Fruit fly (Drosophila melanogaster): ENCODE measurements around the gene Reps.
A peak's percentile ranks its signal among the peaks of the same experiment; 100 is the strongest.

Reps gene

dm6 chr2L:11113011-11113528, 6.6 kb upstream of the Reps start, which contains the start of gene Idua:
Idua (minus strand) TSS chr2L:11113061.
- TF ChIP-seq CG7101 (tag; optimal IDR thresholded peaks at IDR 0.05): peak; percentile 59
- TF ChIP-seq bab1 (GFP tag; optimal IDR thresholded peaks at IDR 0.05): peak; percentile 65
- TF ChIP-seq tj (GFP tag; optimal IDR thresholded peaks at IDR 0.05): no peak
- TF ChIP-seq CG11617 (GFP tag; optimal IDR thresholded peaks at IDR 0.05): peak; percentile 47
- peak; percentile 63 for TF ChIP-seq CG7045 (GFP tag; optimal IDR thresholded peaks at IDR 0.05)
- TF ChIP-seq CG14711 (tag; optimal IDR thresholded peaks at IDR 0.05): peak; percentile 51
- peak; percentile 37 for TF ChIP-seq Clk (GFP tag; optimal IDR thresholded peaks at IDR 0.05)
- TF ChIP-seq CG33017 (tag; optimal IDR thresholded peaks at IDR 0.05): peak; percentile 65
- peak; percentile 50 for TF ChIP-seq pad (GFP tag; optimal IDR thresholded peaks at IDR 0.05)
- peak; percentile 60 for TF ChIP-seq CG12768 (GFP tag; optimal IDR thresholded peaks at IDR 0.05)
- TF ChIP-seq cic (GFP tag; optimal IDR thresholded peaks at IDR 0.05): no peak

dm6 chr2L:11105320-11105719, 1.1 kb downstream of the Reps start:
- TF ChIP-seq CG14711 (tag; optimal IDR thresholded peaks at IDR 0.05) (no peak), ovo (GFP tag; optimal IDR thresholded peaks at IDR 0.05) (no peak), Hr96 (GFP tag; optimal IDR thresholded peaks at IDR 0.05) (no peak), Mnt (GFP tag; optimal IDR thresholded peaks at IDR 0.05) (no peak), bab1 (GFP tag; optimal IDR thresholded peaks at IDR 0.05) (no peak), pad (GFP tag; optimal IDR thresholded peaks at IDR 0.05) (no peak), Clk (GFP tag; optimal IDR thresholded peaks at IDR 0.05) (no peak), CG11617 (GFP tag; optimal IDR thresholded peaks at IDR 0.05) (no peak), Crg-1 (GFP tag; optimal IDR thresholded peaks at IDR 0.05) (no peak), CG7045 (GFP tag; optimal IDR thresholded peaks at IDR 0.05) (no peak), cnc (optimal IDR thresholded peaks at IDR 0.05) (no peak), CG1620 (GFP tag; optimal IDR thresholded peaks at IDR 0.05) (no peak), kay (GFP tag; ENCODE audit: borderline replicate concordance) (no peak), tj (GFP tag; optimal IDR thresholded peaks at IDR 0.05) (no peak), toe (GFP tag; optimal IDR thresholded peaks at IDR 0.05) (no peak), CG5204 (GFP tag; optimal IDR thresholded peaks at IDR 0.05) (no peak)

DNA sequence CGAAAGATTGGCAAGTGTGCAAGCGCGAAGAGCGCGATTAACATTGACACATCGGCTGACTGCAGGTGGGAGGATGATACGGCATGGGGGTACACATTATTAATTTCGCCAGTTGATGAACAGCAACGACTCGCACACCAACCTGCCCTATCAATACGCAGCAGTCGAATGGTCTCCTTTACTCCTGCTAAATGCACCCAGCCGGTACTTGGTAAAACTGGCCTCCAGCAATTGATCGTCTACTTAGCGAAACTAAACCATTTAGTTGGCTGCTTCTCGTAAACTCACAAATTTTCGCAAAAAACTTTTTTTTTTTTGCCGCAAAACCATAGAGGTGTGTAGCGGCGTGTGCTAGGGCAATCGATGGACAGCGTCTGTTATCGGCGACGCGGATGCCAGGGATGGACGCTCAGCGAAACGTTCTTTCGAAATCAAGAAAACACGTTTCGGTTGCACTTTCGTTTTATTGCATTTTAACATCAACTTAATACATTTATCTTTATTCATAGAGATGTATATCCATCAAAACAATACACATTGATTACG, 5.9 kb downstream of the Reps start, which contains the start of gene Ge-1:
TSS of gene Ge-1 (minus strand) at position 373 of the 546 bp plus-strand sequence.
- TF ChIP-seq bab1 (GFP tag; optimal IDR thresholded peaks at IDR 0.05) (peak; percentile 17), CG14711 (tag; optimal IDR thresholded peaks at IDR 0.05) (no peak)

dm6 chr2L:11091111-11091510, 15.3 kb downstream of the Reps start, which contains the start of gene Wdr59:
Wdr59 (plus strand) TSS chr2L:11091444.
- peak; percentile 9 for TF ChIP-seq tj (GFP tag; optimal IDR thresholded peaks at IDR 0.05)
- TF ChIP-seq kay (GFP tag; ENCODE audit: borderline replicate concordance): no peak
- TF ChIP-seq CG7101 (tag; optimal IDR thresholded peaks at IDR 0.05): peak; percentile 40
- no peak for TF ChIP-seq Hr96 (GFP tag; optimal IDR thresholded peaks at IDR 0.05)
- no peak for TF ChIP-seq CG12768 (GFP tag; optimal IDR thresholded peaks at IDR 0.05)
- TF ChIP-seq CG33017 (tag; optimal IDR thresholded peaks at IDR 0.05): peak; percentile 32
- peak; percentile 64 for TF ChIP-seq bab1 (GFP tag; optimal IDR thresholded peaks at IDR 0.05)
- no peak for TF ChIP-seq cnc (optimal IDR thresholded peaks at IDR 0.05)
- peak; percentile 23 for TF ChIP-seq CG1620 (GFP tag; optimal IDR thresholded peaks at IDR 0.05)
- peak; percentile 4 for TF ChIP-seq CG7045 (GFP tag; optimal IDR thresholded peaks at IDR 0.05)
- peak; percentile 59 for TF ChIP-seq CG14711 (tag; optimal IDR thresholded peaks at IDR 0.05)
- TF ChIP-seq CG5204 (GFP tag; optimal IDR thresholded peaks at IDR 0.05): peak; percentile 54
- TF ChIP-seq CG11617 (GFP tag; optimal IDR thresholded peaks at IDR 0.05): peak; percentile 33
- peak; percentile 26 for TF ChIP-seq Mnt (GFP tag; optimal IDR thresholded peaks at IDR 0.05)
- TF ChIP-seq Crg-1 (GFP tag; optimal IDR thresholded peaks at IDR 0.05): peak; percentile 25

DNA sequence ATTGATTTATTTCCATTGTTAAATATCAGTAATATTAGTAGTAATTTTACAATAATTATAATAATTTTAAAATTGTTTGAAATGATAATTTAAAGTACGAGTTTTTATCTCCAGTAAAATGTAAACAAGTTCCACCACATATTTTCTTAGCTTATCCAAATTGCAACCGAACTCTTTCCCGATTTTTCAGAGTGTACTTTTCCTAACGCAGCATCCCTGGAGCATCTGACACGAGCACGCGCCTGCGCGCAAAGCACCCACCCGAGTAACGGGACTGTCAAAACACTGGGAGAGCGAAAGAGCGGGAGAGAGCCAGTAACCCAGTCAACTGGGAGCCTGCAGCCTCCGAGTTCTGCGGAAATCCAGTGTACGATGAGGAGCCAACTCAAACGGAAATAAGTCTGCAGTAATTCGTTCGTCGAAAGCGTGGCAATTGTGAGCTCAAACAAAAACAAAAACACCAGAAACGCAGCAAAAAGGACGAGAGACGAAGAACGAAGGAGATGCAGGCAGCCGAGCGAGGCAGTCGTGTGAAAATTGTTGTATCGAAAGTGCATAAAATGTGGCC, 20.0 kb downstream of the Reps start, which contains the start of gene CG16854:
TSS of gene CG16854 (plus strand) at position 365 of the 568 bp plus-strand sequence.
- TF ChIP-seq CG33017 (tag; optimal IDR thresholded peaks at IDR 0.05) (no peak), Hr96 (GFP tag; optimal IDR thresholded peaks at IDR 0.05) (no peak), bab1 (GFP tag; optimal IDR thresholded peaks at IDR 0.05) (no peak), cic (GFP tag; optimal IDR thresholded peaks at IDR 0.05) (no peak), CG5204 (GFP tag; optimal IDR thresholded peaks at IDR 0.05) (no peak), tj (GFP tag; optimal IDR thresholded peaks at IDR 0.05) (no peak), CG14711 (tag; optimal IDR thresholded peaks at IDR 0.05) (no peak), cnc (optimal IDR thresholded peaks at IDR 0.05) (no peak)

DNA sequence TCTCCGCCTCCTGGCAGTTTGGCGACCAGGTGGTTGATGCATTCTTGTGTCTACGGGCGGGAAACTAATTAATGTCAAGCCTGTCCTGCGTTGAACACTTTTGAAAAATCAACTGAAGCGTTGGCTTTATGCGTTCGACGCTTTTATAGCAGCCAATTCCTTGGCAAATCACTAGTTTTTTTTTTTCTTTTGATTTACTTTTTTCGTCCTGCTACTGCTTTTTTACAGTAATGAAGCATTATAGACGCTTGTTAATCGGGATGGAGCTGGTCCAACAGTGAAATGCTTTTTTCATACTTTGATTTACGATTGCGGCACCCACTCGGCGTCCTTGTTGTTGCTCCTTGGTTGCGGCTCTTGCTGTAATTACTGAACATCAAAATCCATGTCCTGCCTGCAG, 21.3 kb downstream of the Reps start, which contains the start of gene AstCC:
TSS of gene AstCC (minus strand) at position 101 of the 400 bp plus-strand sequence.
- TF ChIP-seq cic (GFP tag; optimal IDR thresholded peaks at IDR 0.05) (no peak), bab1 (GFP tag; optimal IDR thresholded peaks at IDR 0.05) (no peak), CG7045 (GFP tag; optimal IDR thresholded peaks at IDR 0.05) (no peak), kay (GFP tag; ENCODE audit: borderline replicate concordance) (no peak), CG12768 (GFP tag; optimal IDR thresholded peaks at IDR 0.05) (no peak), ovo (GFP tag; optimal IDR thresholded peaks at IDR 0.05) (no peak), CG11617 (GFP tag; optimal IDR thresholded peaks at IDR 0.05) (no peak), CG1620 (GFP tag; optimal IDR thresholded peaks at IDR 0.05) (no peak), Clk (GFP tag; optimal IDR thresholded peaks at IDR 0.05) (no peak), CG7101 (tag; optimal IDR thresholded peaks at IDR 0.05) (no peak), Mnt (GFP tag; optimal IDR thresholded peaks at IDR 0.05) (no peak), toe (GFP tag; optimal IDR thresholded peaks at IDR 0.05) (no peak), CG5204 (GFP tag; optimal IDR thresholded peaks at IDR 0.05) (no peak)
